Worm (Caenorhabditis elegans) whole organism, L1 larva: ENCODE measurements around the gene oac-11.

ENCODE experiments used
- Y116A8C.19 ChIP-seq: sonication (generic microtip); optimal IDR thresholded peaks from 2 replicates; lab custom pipeline; 2016; ENCODE audit warnings: missing compliant biosample characterization, missing genetic modification characterization, borderline replicate concordance
- aha-1 ChIP-seq: fragments of 150-350 bp; optimal IDR thresholded peaks from 2 replicates; lab custom pipeline; 2014; ENCODE audit warnings: missing biosample characterization, missing genetic modification characterization
- blmp-1 ChIP-seq: fragments of 150-350 bp; optimal IDR thresholded peaks from 2 replicates; lab custom pipeline; 2014; ENCODE audit warnings: missing biosample characterization, missing genetic modification characterization
- ceh-8 ChIP-seq: fragments of 200-800 bp; sonication (Bioruptor generic); optimal IDR thresholded peaks from 2 replicates; lab custom pipeline; 2018; ENCODE audit warnings: mild to moderate bottlenecking, missing genetic modification characterization, moderate library complexity, missing compliant biosample characterization
- ceh-82 ChIP-seq, 3 experiments: fragments of 150-350 bp in 1 of 3; sonication (generic microtip) in 2 of 3; optimal IDR thresholded peaks; 2 replicates each; lab custom pipeline; 2014 to 2017; ENCODE audit warnings: missing biosample characterization in 3 of 3, missing genetic modification characterization in 3 of 3
- ceh-90 ChIP-seq: sonication (generic microtip); optimal IDR thresholded peaks from 2 replicates; lab custom pipeline; 2016; ENCODE audit warnings: missing genetic modification characterization, missing compliant biosample characterization
- dpl-1 ChIP-seq, 3 experiments: fragments of 150-350 bp in 2 of 3; sonication (generic microtip) in 1 of 3; optimal IDR thresholded peaks; 2 replicates each; lab custom pipeline; 2014 to 2017; ENCODE audit warnings: missing biosample characterization in 3 of 3, missing genetic modification characterization in 3 of 3, missing genetic modification reagents in 3 of 3
- dsc-1 ChIP-seq: sonication (generic microtip); optimal IDR thresholded peaks from 2 replicates; lab custom pipeline; 2016; ENCODE audit warnings: mild to moderate bottlenecking, missing genetic modification characterization, missing compliant biosample characterization
- efl-3 ChIP-seq: fragments of 200-800 bp; sonication (Bioruptor generic); optimal IDR thresholded peaks from 2 replicates; lab custom pipeline; 2018; ENCODE audit warnings: mild to moderate bottlenecking, missing genetic modification characterization, missing compliant biosample characterization
- egl-13 ChIP-seq: sonication (generic microtip); optimal IDR thresholded peaks from 2 replicates; lab custom pipeline; 2016; ENCODE audit warnings: missing genotype, missing genetic modification reagents, missing genetic modification characterization, missing compliant biosample characterization
- egl-27 ChIP-seq, 2 experiments: fragments of 150-350 bp in 1 of 2; sonication (generic microtip); optimal IDR thresholded peaks; 3 replicates each; lab custom pipeline; 2017 to 2018; ENCODE audit warnings: missing biosample characterization in 2 of 2, missing genetic modification characterization in 2 of 2, missing genetic modification reagents in 2 of 2
- elt-3 ChIP-seq, 6 experiments: fragments of 150-350 bp in 1 of 6; sonication (generic microtip); optimal IDR thresholded peaks; 2 replicates each; lab custom pipeline; 2017 to 2018; ENCODE audit warnings: missing biosample characterization in 6 of 6, missing genetic modification characterization in 6 of 6, inconsistent platforms in 1 of 6
- fkh-10 ChIP-seq: sonication (generic microtip); optimal IDR thresholded peaks from 2 replicates; lab custom pipeline; 2017; ENCODE audit warnings: missing biosample characterization, missing genetic modification reagents, missing genetic modification characterization
- fkh-8 ChIP-seq: sonication (generic microtip); optimal IDR thresholded peaks from 2 replicates; lab custom pipeline; 2016; ENCODE audit warnings: mild to moderate bottlenecking, missing genetic modification characterization, missing compliant biosample characterization
- grh-1 ChIP-seq: fragments of 200-800 bp; sonication (Bioruptor generic); IDR thresholded peaks from 2 replicates; pipeline ENCODE4 v1.3.6; 2022; ENCODE audit warnings: missing genetic modification reagents, missing genetic modification characterization, missing compliant biosample characterization
- hlh-17 ChIP-seq: fragments of 200-800 bp; sonication (Bioruptor generic); optimal IDR thresholded peaks from 2 replicates; lab custom pipeline; 2018; ENCODE audit warnings: missing genetic modification characterization, mild to moderate bottlenecking, missing compliant biosample characterization, moderate library complexity, borderline replicate concordance
- irx-1 ChIP-seq: sonication (generic microtip); optimal IDR thresholded peaks from 2 replicates; lab custom pipeline; 2016; ENCODE audit warnings: missing genetic modification characterization, missing compliant biosample characterization
- isw-1 ChIP-seq: fragments of 200-800 bp; sonication (Bioruptor generic); IDR thresholded peaks from 2 replicates; pipeline ENCODE4 v1.3.6; 2022; ENCODE audit warnings: missing genetic modification characterization, missing compliant biosample characterization
- lin-14 ChIP-seq: fragments of 200-800 bp; sonication (Bioruptor generic); optimal IDR thresholded peaks from 2 replicates; lab custom pipeline; 2018; ENCODE audit warnings: mild to moderate bottlenecking, missing genetic modification characterization, moderate library complexity, missing compliant biosample characterization
- lin-35 ChIP-seq, 2 experiments: fragments of 150-350 bp; optimal IDR thresholded peaks; 2 replicates each; lab custom pipeline; 2014; ENCODE audit warnings: missing biosample characterization in 2 of 2, missing genetic modification characterization in 2 of 2, missing genetic modification reagents in 2 of 2
- lin-39 ChIP-seq: fragments of 150-350 bp; optimal IDR thresholded peaks from 2 replicates; lab custom pipeline; 2014; ENCODE audit warnings: missing biosample characterization, missing genetic modification reagents, missing genetic modification characterization
- lsy-2 ChIP-seq, 2 experiments: fragments of 150-350 bp; optimal IDR thresholded peaks; 2 replicates each; lab custom pipeline; 2014; ENCODE audit warnings: missing biosample characterization in 2 of 2, missing genetic modification characterization in 2 of 2
- mdl-1 ChIP-seq, 2 experiments: fragments of 150-350 bp; optimal IDR thresholded peaks; 2 replicates each; lab custom pipeline; 2014 to 2017; ENCODE audit warnings: missing biosample characterization in 2 of 2, missing genetic modification characterization in 2 of 2, inconsistent platforms in 1 of 2
- mef-2 ChIP-seq: fragments of 150-350 bp; optimal IDR thresholded peaks from 2 replicates; lab custom pipeline; 2014; ENCODE audit warnings: missing biosample characterization, missing genetic modification characterization
- mep-1 ChIP-seq: fragments of 150-350 bp; optimal IDR thresholded peaks from 2 replicates; lab custom pipeline; 2014; ENCODE audit warnings: missing biosample characterization, missing genetic modification characterization
- nhr-11 ChIP-seq: fragments of 150-350 bp; optimal IDR thresholded peaks from 2 replicates; lab custom pipeline; 2014; ENCODE audit warnings: missing biosample characterization, missing genetic modification characterization
- nhr-12 ChIP-seq: sonication (generic microtip); optimal IDR thresholded peaks from 2 replicates; lab custom pipeline; 2017; ENCODE audit warnings: missing biosample characterization, missing genetic modification characterization
- nhr-20 ChIP-seq: sonication (generic microtip); optimal IDR thresholded peaks from 2 replicates; lab custom pipeline; 2016; ENCODE audit warnings: mild to moderate bottlenecking, missing genetic modification characterization, missing compliant biosample characterization
- nhr-237 ChIP-seq: fragments of 150-350 bp; optimal IDR thresholded peaks from 2 replicates; lab custom pipeline; 2014; ENCODE audit warnings: missing biosample characterization, missing genetic modification characterization
- nhr-76 ChIP-seq: sonication (generic microtip); optimal IDR thresholded peaks from 2 replicates; lab custom pipeline; 2017; ENCODE audit warnings: missing biosample characterization, missing genetic modification characterization
- nhr-85 ChIP-seq: sonication (generic microtip); peaks from one replicate; lab custom pipeline; 2016; ENCODE audit warnings: missing genetic modification characterization, inconsistent platforms, missing compliant biosample characterization
- pax-3 ChIP-seq: fragments of 200-800 bp; sonication (Bioruptor generic); optimal IDR thresholded peaks from 2 replicates; lab custom pipeline; 2018; ENCODE audit warnings: mild to moderate bottlenecking, missing genetic modification characterization, moderate library complexity, missing compliant biosample characterization
- rnt-1 ChIP-seq: sonication (generic microtip); optimal IDR thresholded peaks from 2 replicates; lab custom pipeline; 2016; ENCODE audit warnings: mild to moderate bottlenecking, missing genetic modification characterization, moderate library complexity, missing compliant biosample characterization
- skn-1 ChIP-seq: fragments of 150-350 bp; optimal IDR thresholded peaks from 2 replicates; lab custom pipeline; 2014; ENCODE audit warnings: missing biosample characterization, missing genetic modification characterization
- sup-37 ChIP-seq: fragments of 200-800 bp; sonication (Bioruptor generic); optimal IDR thresholded peaks from 2 replicates; lab custom pipeline; 2018; ENCODE audit warnings: mild to moderate bottlenecking, missing genetic modification characterization, missing compliant biosample characterization
- swsn-7 ChIP-seq: sonication (generic microtip); optimal IDR thresholded peaks from 2 replicates; lab custom pipeline; 2016; ENCODE audit warnings: missing genetic modification characterization, missing compliant biosample characterization
- tlp-1 ChIP-seq: fragments of 150-350 bp; optimal IDR thresholded peaks from 2 replicates; lab custom pipeline; 2014; ENCODE audit warnings: missing biosample characterization, missing genetic modification characterization
- unc-30 ChIP-seq: sonication (generic microtip); optimal IDR thresholded peaks from 2 replicates; lab custom pipeline; 2017; ENCODE audit warnings: missing biosample characterization, missing genetic modification characterization
- unc-62 ChIP-seq: fragments of 150-350 bp; optimal IDR thresholded peaks from 2 replicates; lab custom pipeline; 2014; ENCODE audit warnings: missing biosample characterization, missing genetic modification reagents, missing genetic modification characterization
- unc-86 ChIP-seq: sonication (generic microtip); optimal IDR thresholded peaks from 2 replicates; lab custom pipeline; 2016; ENCODE audit warnings: missing genetic modification characterization, missing compliant biosample characterization
- vab-15 ChIP-seq: sonication (generic microtip); optimal IDR thresholded peaks from 2 replicates; lab custom pipeline; 2017; ENCODE audit warnings: missing genotype, mild to moderate bottlenecking, missing genetic modification characterization, missing compliant biosample characterization
- zag-1 ChIP-seq: fragments of 150-350 bp; optimal IDR thresholded peaks from 2 replicates; lab custom pipeline; 2014; ENCODE audit warnings: missing biosample characterization, missing genetic modification characterization
- zip-4 ChIP-seq: fragments of 200-800 bp; sonication (Bioruptor generic); optimal IDR thresholded peaks from 2 replicates; lab custom pipeline; 2018; ENCODE audit warnings: mild to moderate bottlenecking, missing genetic modification characterization, moderate library complexity, missing compliant biosample characterization
- ztf-11 ChIP-seq, 2 experiments: sonication (generic microtip); optimal IDR thresholded peaks; 2 replicates each; lab custom pipeline; 2016 to 2017; ENCODE audit warnings: missing genetic modification characterization in 2 of 2, missing biosample characterization in 1 of 2, missing compliant biosample characterization in 1 of 2

oac-11 gene

DNA sequence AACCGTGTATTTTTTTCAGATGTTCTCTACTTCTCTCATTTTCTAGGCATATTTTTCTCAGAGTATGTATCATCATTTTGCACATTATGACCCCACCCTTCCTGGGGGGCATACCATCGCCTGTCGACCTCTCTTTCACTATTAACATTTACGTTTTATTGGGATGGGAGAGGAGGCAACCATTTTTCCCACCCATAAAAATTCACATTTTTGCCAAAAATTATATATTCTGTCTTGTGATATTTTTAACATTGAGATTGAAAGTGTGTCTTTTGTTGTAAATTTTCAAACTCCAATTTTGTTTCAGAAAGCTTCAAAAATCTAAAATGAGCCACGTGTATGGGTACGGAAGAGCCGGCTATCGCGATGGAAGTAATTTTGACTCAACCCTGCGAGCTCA lies 34.0 kb upstream of the oac-11 start, which contains the start of gene F53C3.7:
F53C3.7 (plus strand) TSS at position 301 of the 400 bp plus-strand sequence.
- TF ChIP-seq nhr-11 (tag; lab: Kevin White, UChicago) (no peak), nhr-76 (no peak), ztf-11 (tag; optimal IDR thresholded peaks at IDR 0.05; lab: Kevin White, UChicago) (no peak), dpl-1 (GFP tag; optimal IDR thresholded peaks at IDR 0.05; lab: Kevin White, UChicago) (no peak), mef-2 (tag; lab: Kevin White, UChicago) (no peak), unc-62 (no peak), ceh-90 (tag; lab: Kevin White, UChicago) (no peak)

DNA sequence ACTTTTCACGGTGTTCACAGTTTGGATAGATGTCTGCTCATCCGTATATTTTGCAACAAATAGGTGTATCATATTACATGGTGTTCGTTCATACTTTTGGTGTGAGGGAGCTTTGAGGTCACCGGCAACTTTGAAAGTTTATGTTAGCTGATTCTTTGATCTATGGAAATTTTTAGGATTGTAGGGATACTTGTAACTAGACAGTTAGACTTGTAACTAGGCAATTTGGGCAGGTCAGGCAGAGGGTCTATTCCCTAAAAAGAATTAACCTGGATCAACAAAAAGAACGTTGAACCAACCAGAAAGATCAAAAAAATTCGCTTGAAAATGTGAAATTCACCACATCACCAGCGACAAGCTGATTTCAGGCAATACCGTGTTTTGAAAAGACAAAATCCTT lies 33.2 kb upstream of the oac-11 start:
- no peak for TF ChIP-seq pax-3 (tag; lab: Kevin White, UChicago)
- no peak for TF ChIP-seq lin-39 (tag; lab: Kevin White, UChicago)
- TF ChIP-seq lin-35 (GFP tag; optimal IDR thresholded peaks at IDR 0.05; lab: Kevin White, UChicago), result no peak
- TF ChIP-seq efl-3 (GFP tag; lab: Kevin White, UChicago), result no peak
- no peak for TF ChIP-seq lin-14 (GFP tag; lab: Kevin White, UChicago)
- no peak for TF ChIP-seq egl-13 (tag; lab: Kevin White, UChicago)
- no peak for TF ChIP-seq egl-27 (tag; optimal IDR thresholded peaks at IDR 0.05; lab: Kevin White, UChicago)
- TF ChIP-seq unc-62, result no peak
- no peak for TF ChIP-seq rnt-1 (tag; lab: Kevin White, UChicago)
- no peak for TF ChIP-seq nhr-85 (tag; lab: Kevin White, UChicago)
- no peak for TF ChIP-seq fkh-10 (GFP tag; lab: Kevin White, UChicago)
- no peak for TF ChIP-seq Y116A8C.19 (tag; lab: Kevin White, UChicago)
- TF ChIP-seq blmp-1 (tag; lab: Kevin White, UChicago), result no peak
- no peak for TF ChIP-seq vab-15 (tag; lab: Kevin White, UChicago)

DNA sequence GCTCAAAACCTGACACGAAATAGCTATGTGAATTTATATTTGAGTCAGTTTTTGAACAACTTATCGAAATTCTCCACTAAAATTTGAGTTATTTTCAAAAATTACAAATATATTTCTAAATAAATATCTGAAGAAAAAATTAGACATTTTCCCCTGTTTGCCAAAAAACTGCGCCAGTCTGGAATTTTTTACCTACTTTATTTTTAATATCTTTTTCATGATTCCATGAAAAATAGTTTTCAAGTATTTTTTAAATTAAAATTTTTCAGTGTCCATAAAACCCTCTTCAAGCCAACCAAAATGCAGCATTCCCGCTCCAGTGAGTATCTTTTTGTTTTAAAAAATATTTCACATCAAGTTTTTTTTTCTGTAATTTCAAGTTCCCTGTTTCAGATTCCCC lies 30.4 kb upstream of the oac-11 start, which contains the start of gene F53C3.8:
F53C3.8 (plus strand) TSS at position 301 of the 400 bp plus-strand sequence.
- TF ChIP-seq grh-1 (GFP tag; lab: Robert Waterston, UW) (no peak), swsn-7 (tag; lab: Kevin White, UChicago) (no peak), vab-15 (tag; lab: Kevin White, UChicago) (no peak), tlp-1 (tag; lab: Kevin White, UChicago) (no peak), dpl-1 (GFP tag; optimal IDR thresholded peaks at IDR 0.05; lab: Kevin White, UChicago) (no peak), mdl-1 (tag; optimal IDR thresholded peaks at IDR 0.05; lab: Kevin White, UChicago) (no peak), efl-3 (GFP tag; lab: Kevin White, UChicago) (no peak), skn-1 (tag; lab: Kevin White, UChicago) (no peak), nhr-237 (tag; lab: Kevin White, UChicago) (no peak), nhr-12 (tag; lab: Kevin White, UChicago) (no peak), mef-2 (tag; lab: Kevin White, UChicago) (no peak), egl-13 (tag; lab: Kevin White, UChicago) (no peak), sup-37 (GFP tag; lab: Kevin White, UChicago) (no peak), ceh-8 (GFP tag; lab: Kevin White, UChicago) (no peak), aha-1 (tag; lab: Kevin White, UChicago) (no peak)
- TF ChIP-seq, all 84 proteins: peak for 0

ce11 chrII:3879945-3880344 lies 19.2 kb upstream of the oac-11 start, which contains the start of gene nhr-166:
nhr-166 (plus strand) TSS chrII:3880245.
- TF ChIP-seq irx-1 (tag; lab: Kevin White, UChicago), result no peak
- TF ChIP-seq dsc-1 (tag; lab: Kevin White, UChicago), result no peak

DNA sequence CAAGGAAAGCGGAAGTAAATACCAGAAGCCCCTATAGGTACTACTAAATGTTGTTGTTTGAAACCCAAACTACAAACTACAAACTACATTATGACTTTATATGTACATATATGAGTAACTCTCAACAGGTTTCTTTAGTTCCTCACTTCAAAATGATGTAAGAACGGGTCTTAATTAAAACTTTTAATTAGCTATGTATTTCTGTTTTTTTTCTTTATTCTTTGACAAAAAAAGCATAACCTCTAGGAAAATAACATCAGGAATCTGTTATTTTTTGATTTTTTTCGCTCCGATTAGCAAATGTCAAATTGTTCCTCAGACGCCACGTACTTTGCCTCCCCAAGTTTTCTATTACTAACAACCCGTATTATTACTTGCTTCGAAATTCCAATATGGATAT lies 17.6 kb upstream of the oac-11 start, which contains the start of gene srh-250:
srh-250 (plus strand) TSS at position 301 of the 400 bp plus-strand sequence.
- no peak for TF ChIP-seq nhr-76
- no peak for TF ChIP-seq mep-1 (tag; lab: Kevin White, UChicago)
- no peak for TF ChIP-seq nhr-12 (tag; lab: Kevin White, UChicago)
- TF ChIP-seq unc-30, result no peak
- TF ChIP-seq isw-1, result no peak
- TF ChIP-seq dpl-1 (GFP tag; optimal IDR thresholded peaks at IDR 0.05; lab: Kevin White, UChicago), result no peak
- TF ChIP-seq fkh-8 (tag; lab: Kevin White, UChicago), result no peak
- TF ChIP-seq irx-1 (tag; lab: Kevin White, UChicago), result no peak
- no peak for TF ChIP-seq ceh-82 (tag; optimal IDR thresholded peaks at IDR 0.05; lab: Kevin White, UChicago)
- TF ChIP-seq unc-86 (tag; lab: Kevin White, UChicago), result no peak
- no peak for TF ChIP-seq lin-35 (GFP tag; optimal IDR thresholded peaks at IDR 0.05; lab: Kevin White, UChicago)
- TF ChIP-seq elt-3 (tag; optimal IDR thresholded peaks at IDR 0.05; lab: Kevin White, UChicago), result no peak
- TF ChIP-seq zip-4 (GFP tag; lab: Kevin White, UChicago), result no peak
- TF ChIP-seq lsy-2 (tag; optimal IDR thresholded peaks at IDR 0.05; lab: Kevin White, UChicago), result no peak
- TF ChIP-seq nhr-20 (tag; lab: Kevin White, UChicago), result no peak
- TF ChIP-seq zag-1 (tag; lab: Kevin White, UChicago), result no peak
- no peak for TF ChIP-seq aha-1 (tag; lab: Kevin White, UChicago)
- no peak for TF ChIP-seq hlh-17
